Fruit fly (Drosophila melanogaster) whole organism, wandering third instar larva: Measurements from ENCODE around the gene Plc21C.

Experiments used
- Hnf4 ChIP-seq: fragments of 200-800 bp; sonication (Bioruptor generic); optimal IDR thresholded peaks from 2 replicates; lab custom pipeline; 2016; ENCODE audit warnings: missing biosample characterization, mild to moderate bottlenecking, missing genetic modification characterization
- Myc ChIP-seq: fragments of >200 bp; optimal IDR thresholded peaks from 2 replicates; lab custom pipeline; 2017
- Vsx2 ChIP-seq: fragments of 200-300, 225-300 bp; sonication (Bioruptor generic); optimal IDR thresholded peaks from 2 replicates; lab custom pipeline; 2018; ENCODE audit warnings: missing biosample characterization, missing genetic modification characterization; ENCODE audit not compliant: partially characterized antibody
- brk ChIP-seq: fragments of 200-800 bp; sonication (Bioruptor generic); optimal IDR thresholded peaks from 2 replicates; lab custom pipeline; 2016; ENCODE audit warnings: missing biosample characterization, mild to moderate bottlenecking, missing genetic modification characterization
- fru ChIP-seq: fragments of 200-800 bp; sonication (Bioruptor generic); optimal IDR thresholded peaks from 3 replicates; lab custom pipeline; 2016; ENCODE audit warnings: missing biosample characterization, mild to moderate bottlenecking, missing genetic modification characterization
- lola ChIP-seq: fragments of >200 bp; optimal IDR thresholded peaks from 2 replicates; lab custom pipeline; 2017; ENCODE audit warnings: missing biosample characterization, missing genetic modification characterization
- psq ChIP-seq: fragments of 200-800 bp; sonication (Bioruptor generic); optimal IDR thresholded peaks from 3 replicates; lab custom pipeline; 2017; ENCODE audit warnings: missing biosample characterization, mild to moderate bottlenecking, missing genetic modification characterization, moderate library complexity

DNA sequence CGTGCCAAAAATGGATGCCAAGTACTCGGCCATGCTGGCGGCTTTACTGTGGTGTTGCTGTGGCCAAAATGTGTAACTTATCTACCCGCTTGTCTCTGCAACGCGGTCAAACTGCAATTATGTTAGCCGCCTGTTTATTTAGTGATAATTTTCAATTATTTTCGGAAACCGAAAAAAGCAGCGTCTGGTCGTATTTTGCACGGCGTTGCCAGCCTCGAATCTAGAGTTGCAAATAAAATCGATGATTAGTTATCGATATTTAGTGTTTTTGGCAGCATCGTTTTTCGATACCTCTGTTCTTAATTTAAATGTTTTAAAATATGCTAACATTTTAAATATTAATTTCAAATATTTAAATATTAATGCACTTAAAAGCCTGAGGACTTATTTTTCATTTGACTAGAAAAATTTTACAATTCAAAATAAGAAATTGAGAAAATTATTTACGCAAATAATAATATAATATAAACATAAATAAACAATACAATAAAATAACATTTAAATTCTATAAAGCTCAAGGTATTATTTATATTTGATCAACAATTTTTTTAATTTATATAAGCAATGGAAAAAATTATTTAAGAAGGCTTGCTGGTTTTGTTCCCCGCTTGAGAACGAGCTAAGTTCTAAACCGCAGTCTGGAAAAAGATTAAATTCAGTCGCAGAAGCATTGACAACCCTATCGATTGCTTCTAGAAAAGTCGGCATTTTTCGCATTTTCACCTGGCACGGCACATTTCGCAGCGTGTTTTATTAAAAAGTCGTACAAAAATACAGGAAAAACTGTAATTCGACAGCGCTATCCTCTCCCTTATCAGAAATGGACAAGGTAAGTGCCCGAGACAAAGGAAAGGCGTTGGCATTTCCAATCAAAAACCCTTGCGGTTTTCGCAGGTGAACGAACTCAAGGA, 11.0 kb upstream of the Plc21C start, which contains the start of the genes U2af38 and Stip1:
- TF ChIP-seq Vsx2 (GFP tag; lab: Kevin White, UChicago) (no peak), fru (GFP tag; lab: Kevin White, UChicago) (no peak), lola (GFP tag; lab: Kevin White, UChicago) (no peak), Myc (lab: Kevin White, UChicago) (no peak), psq (no peak), brk (GFP tag; lab: Kevin White, UChicago) (no peak), Hnf4 (no peak)
